Fruit fly (Drosophila melanogaster): ENCODE data around the gene Pgant4.

The Pgant4 gene

dm6 chr2L:3477057-3477755 lies 4.8 kb downstream of the Pgant4 start (continued):
- peak; percentile 52 for TF ChIP-seq CG10209 (GFP tag; optimal IDR thresholded peaks at IDR 0.05)
- no peak for TF ChIP-seq vnd (GFP tag; IDR thresholded peaks at IDR 0.05; ENCODE audit: partially characterized antibody)
- peak; percentile 60 for TF ChIP-seq CG7556 (GFP tag; optimal IDR thresholded peaks at IDR 0.05)
- peak; percentile 21; the same call in 1 of the 2 replicates for TF ChIP-seq sisA (GFP tag; IDR thresholded peaks at IDR 0.05)
- TF ChIP-seq Bgb (GFP tag; IDR thresholded peaks at IDR 0.05; ENCODE audit: partially characterized antibody): peak; percentile 20; the same call in 1 of the 2 replicates
- TF ChIP-seq gcm2 (GFP tag; optimal IDR thresholded peaks at IDR 0.05): no peak
- TF ChIP-seq sqz (GFP tag; optimal IDR thresholded peaks at IDR 0.05): no peak
- 0 out of 2 replicates have a peak, but pooled peaks have one; percentile 6 for TF ChIP-seq esg (GFP tag; conservative IDR thresholded peaks at IDR 0.05)
- peak; percentile 29 for TF ChIP-seq CG1792 (GFP tag; optimal IDR thresholded peaks at IDR 0.05)
- no peak for TF ChIP-seq Hr39 (optimal IDR thresholded peaks at IDR 0.05)
- TF ChIP-seq CG3281 (GFP tag; optimal IDR thresholded peaks at IDR 0.05): peak; percentile 41
- TF ChIP-seq NK7.1 (GFP tag; optimal IDR thresholded peaks at IDR 0.05): no peak
- TF ChIP-seq CG3838 (GFP tag; optimal IDR thresholded peaks at IDR 0.05): no peak
- peak; percentile 41 for TF ChIP-seq fd3F (GFP tag; optimal IDR thresholded peaks at IDR 0.05)
- TF ChIP-seq Side (GFP tag; optimal IDR thresholded peaks at IDR 0.05): no peak
- no peak for TF ChIP-seq CG31388 (GFP tag; optimal IDR thresholded peaks at IDR 0.05)
- TF ChIP-seq Dbx (GFP tag; IDR thresholded peaks at IDR 0.05): no peak
- no peak for TF ChIP-seq Bdp1 (GFP tag; optimal IDR thresholded peaks at IDR 0.05)
- no peak for TF ChIP-seq Dp (GFP tag; optimal IDR thresholded peaks at IDR 0.05)
- TF ChIP-seq CG8765 (GFP tag; IDR thresholded peaks at IDR 0.05): no peak
- TF ChIP-seq CG15269 (tag; optimal IDR thresholded peaks at IDR 0.05): peak; percentile 22
- TF ChIP-seq gfzf (GFP tag; optimal IDR thresholded peaks at IDR 0.05): no peak
- TF ChIP-seq grn (GFP tag; optimal IDR thresholded peaks at IDR 0.05): no peak
- peak; percentile 85 for TF ChIP-seq CG12769 (tag; optimal IDR thresholded peaks at IDR 0.05)
- TF ChIP-seq CG9727 (GFP tag; optimal IDR thresholded peaks at IDR 0.05): peak; percentile 58
- no peak for TF ChIP-seq fu2 (GFP tag; optimal IDR thresholded peaks at IDR 0.05)
- peak; percentile 55; the same call in 2 of the 3 replicates for TF ChIP-seq dysf (GFP tag; IDR thresholded peaks at IDR 0.05)
- no peak for TF ChIP-seq jing (GFP tag; optimal IDR thresholded peaks at IDR 0.05)
- TF ChIP-seq Vsx1 (GFP tag; optimal IDR thresholded peaks at IDR 0.05): no peak
- no peak for TF ChIP-seq CG11696 (GFP tag; IDR thresholded peaks at IDR 0.05)
- peak; percentile 15 for TF ChIP-seq CG8388 (GFP tag; optimal IDR thresholded peaks at IDR 0.05)
- no peak for TF ChIP-seq yki (optimal IDR thresholded peaks at IDR 0.05)
- TF ChIP-seq CG17802 (tag; optimal IDR thresholded peaks at IDR 0.05): no peak
- no peak for TF ChIP-seq Hr78 (GFP tag; optimal IDR thresholded peaks at IDR 0.05)
- TF ChIP-seq CG7839 (tag; optimal IDR thresholded peaks at IDR 0.05): peak; percentile 52
- TF ChIP-seq bowl (GFP tag; IDR thresholded peaks at IDR 0.05): no peak
- no peak for TF ChIP-seq Deaf1 (tag; optimal IDR thresholded peaks at IDR 0.05)
- TF ChIP-seq CG5180 (GFP tag; optimal IDR thresholded peaks at IDR 0.05): no peak
- TF ChIP-seq Ets97D (GFP tag; optimal IDR thresholded peaks at IDR 0.05): no peak
- peak; percentile 40 for TF ChIP-seq CG11723 (GFP tag; optimal IDR thresholded peaks at IDR 0.05)
- no peak for TF ChIP-seq CG12236 (GFP tag; optimal IDR thresholded peaks at IDR 0.05)
- peak; percentile 45 for TF ChIP-seq CG12659 (GFP tag; optimal IDR thresholded peaks at IDR 0.05)
- TF ChIP-seq lola (GFP tag; optimal IDR thresholded peaks at IDR 0.05): peak in 1 of 3 experiments; percentile 1
- TF ChIP-seq CG17385 (GFP tag; optimal IDR thresholded peaks at IDR 0.05): peak; percentile 39
- no peak for TF ChIP-seq CG43689 (GFP tag; IDR thresholded peaks at IDR 0.05)
- no peak for TF ChIP-seq CG11456 (GFP tag; IDR thresholded peaks at IDR 0.05)
- peak; percentile 44 for TF ChIP-seq PHDP (tag; optimal IDR thresholded peaks at IDR 0.05)
- TF ChIP-seq Asciz (GFP tag; optimal IDR thresholded peaks at IDR 0.05): no peak
- TF ChIP-seq nerfin-2 (GFP tag; IDR thresholded peaks at IDR 0.05; ENCODE audit: partially characterized antibody): no peak
